Worm (Caenorhabditis elegans): ENCODE data around the gene srt-40.

srt-40 gene

DNA sequence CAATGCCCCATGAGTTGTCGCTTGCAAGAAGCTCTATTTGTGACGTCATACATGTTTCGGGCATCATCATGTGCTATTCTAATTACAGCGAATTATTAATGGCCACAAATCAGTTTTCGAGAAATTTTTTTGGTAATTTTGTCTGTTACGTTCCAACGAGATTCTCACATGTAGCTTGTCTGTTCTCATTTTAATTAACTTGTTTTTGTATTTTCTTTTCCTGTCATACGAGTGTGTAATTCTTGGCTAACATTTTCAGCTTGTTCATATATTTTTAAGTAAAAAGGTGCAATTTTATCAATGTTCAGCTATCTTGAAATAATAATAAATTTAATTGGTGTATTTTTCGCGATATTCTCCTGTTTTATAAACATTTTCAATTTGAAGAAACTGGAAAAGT lies 50.8 kb downstream of the srt-40 start, which contains the start of gene srbc-21:
Gene srbc-21 (plus strand): TSS at position 301 of the 400 bp plus-strand sequence.
- no peak for TF ChIP-seq daf-12 (tag; optimal IDR thresholded peaks at IDR 0.05)
- TF ChIP-seq sea-2 (GFP tag; optimal IDR thresholded peaks at IDR 0.05), result no peak
- TF ChIP-seq ama-1 (optimal IDR thresholded peaks at IDR 0.05), result no peak
- no peak for TF ChIP-seq skn-1 (tag; optimal IDR thresholded peaks at IDR 0.05)
- no peak for TF ChIP-seq eor-1 (tag; optimal IDR thresholded peaks at IDR 0.05)
- no peak for TF ChIP-seq nhr-77 (tag; optimal IDR thresholded peaks at IDR 0.05)
- no peak for TF ChIP-seq nhr-43 (tag; optimal IDR thresholded peaks at IDR 0.05; ENCODE audit: poor library complexity, severe bottlenecking)
- TF ChIP-seq nhr-11 (tag; optimal IDR thresholded peaks at IDR 0.05), result no peak

Data from whole organism, L3 larva.